Worm (Caenorhabditis elegans) whole organism, young adult: Measurements from ENCODE around the gene pals-16.

Experiments
- B0019.2 ChIP-seq: fragments of 200-800 bp; sonication (Bioruptor generic); conservative IDR thresholded peaks from 2 replicates; pipeline ENCODE4 v1.3.6; 2022; ENCODE audit warnings: missing genetic modification reagents, missing genetic modification characterization, missing compliant biosample characterization
- B0035.1 ChIP-seq: sonication (generic microtip); optimal IDR thresholded peaks from 2 replicates; lab custom pipeline; 2016; ENCODE audit warnings: missing genetic modification characterization, mild to moderate bottlenecking, missing compliant biosample characterization, missing genotype, missing genetic modification reagents
- D2030.7 ChIP-seq: fragments of 200-800 bp; sonication (Bioruptor generic); IDR thresholded peaks from 2 replicates; pipeline ENCODE4 v1.3.6; 2022; ENCODE audit warnings: missing genetic modification reagents, missing genetic modification characterization, missing compliant biosample characterization
- F39B2.1 ChIP-seq: fragments of 200-800 bp; sonication (Bioruptor generic); IDR thresholded peaks from 2 replicates; pipeline ENCODE4 v1.3.6; 2022; ENCODE audit warnings: missing genetic modification reagents, missing genetic modification characterization, missing compliant biosample characterization
- F52B5.7 ChIP-seq: sonication (generic microtip); optimal IDR thresholded peaks from 2 replicates; lab custom pipeline; 2016; ENCODE audit warnings: mild to moderate bottlenecking, missing genetic modification characterization, missing compliant biosample characterization
- F57A8.1 ChIP-seq: fragments of 200-800 bp; sonication (Bioruptor generic); optimal IDR thresholded peaks from 2 replicates; lab custom pipeline; 2018; ENCODE audit warnings: mild to moderate bottlenecking, missing genetic modification characterization, moderate library complexity, missing compliant biosample characterization
- K11D2.4 ChIP-seq: fragments of 200-800 bp; sonication (Bioruptor generic); IDR thresholded peaks from 2 replicates; pipeline ENCODE4 v1.3.6; 2022; ENCODE audit warnings: missing genetic modification reagents, missing genetic modification characterization, missing compliant biosample characterization
- T07F8.4 ChIP-seq: sonication (generic microtip); optimal IDR thresholded peaks from 2 replicates; lab custom pipeline; 2016; ENCODE audit warnings: mild to moderate bottlenecking, missing genetic modification characterization, moderate library complexity, missing compliant biosample characterization
- T26A5.8 ChIP-seq: sonication (generic microtip); optimal IDR thresholded peaks from 2 replicates; lab custom pipeline; 2016; ENCODE audit warnings: missing genetic modification characterization, missing compliant biosample characterization
- akir-1 ChIP-seq: fragments of 200-800 bp; sonication (Bioruptor generic); optimal IDR thresholded peaks from 2 replicates; lab custom pipeline; 2018; ENCODE audit warnings: mild to moderate bottlenecking, missing genetic modification characterization, moderate library complexity, missing compliant biosample characterization
- atf-7 ChIP-seq: sonication (generic microtip); optimal IDR thresholded peaks from 2 replicates; lab custom pipeline; 2017; ENCODE audit warnings: mild to moderate bottlenecking, missing genetic modification characterization, missing compliant biosample characterization
- attf-5 ChIP-seq: fragments of 200-800 bp; sonication (Bioruptor generic); optimal IDR thresholded peaks from 2 replicates; lab custom pipeline; 2018; ENCODE audit warnings: mild to moderate bottlenecking, missing genetic modification characterization, missing compliant biosample characterization
- attf-6 ChIP-seq: fragments of 200-800 bp; sonication (Bioruptor generic); IDR thresholded peaks from 2 replicates; pipeline ENCODE4 v1.3.6; 2022; ENCODE audit warnings: missing genetic modification reagents, missing genetic modification characterization, missing compliant biosample characterization
- ccch-3 ChIP-seq: fragments of 200-800 bp; sonication (Bioruptor generic); optimal IDR thresholded peaks from 2 replicates; lab custom pipeline; 2018; ENCODE audit warnings: mild to moderate bottlenecking, missing genetic modification characterization, missing compliant biosample characterization
- egl-44 ChIP-seq: fragments of 200-800 bp; sonication (Bioruptor generic); IDR thresholded peaks from 2 replicates; pipeline ENCODE4 v1.3.6; 2022; ENCODE audit warnings: missing genetic modification reagents, missing genetic modification characterization, missing compliant biosample characterization
- egrh-3 ChIP-seq: fragments of 200-800 bp; sonication (Bioruptor generic); IDR thresholded peaks from 2 replicates; pipeline ENCODE4 v1.3.6; 2022; ENCODE audit warnings: missing genetic modification reagents, missing genetic modification characterization, missing compliant biosample characterization
- him-1 ChIP-seq: sonication (generic microtip); optimal IDR thresholded peaks from 2 replicates; lab custom pipeline; 2016; ENCODE audit warnings: missing genotype, missing genetic modification reagents, missing genetic modification characterization, missing compliant biosample characterization
- hsf-1 ChIP-seq: fragments of 200-800 bp; sonication (Bioruptor generic); IDR thresholded peaks from 2 replicates; pipeline ENCODE4 v1.3.6; 2022; ENCODE audit warnings: missing genetic modification reagents, missing genetic modification characterization, missing compliant biosample characterization
- lag-1 ChIP-seq: fragments of 200-800 bp; sonication (Bioruptor generic); IDR thresholded peaks from 2 replicates; pipeline ENCODE4 v1.3.6; 2022; ENCODE audit warnings: missing genetic modification reagents, missing genetic modification characterization, missing compliant biosample characterization
- let-607 ChIP-seq, 2 experiments: fragments of 200-800 bp in 1 of 2; sonication (Bioruptor generic) in 1 of 2; sonication (generic microtip) in 1 of 2; optimal IDR thresholded peaks; 2 replicates each; lab custom pipeline; 2016 to 2018; ENCODE audit warnings: mild to moderate bottlenecking in 2 of 2, missing compliant biosample characterization in 2 of 2, missing genetic modification characterization in 2 of 2, moderate library complexity in 2 of 2, missing genotype in 1 of 2
- lin-26 ChIP-seq: fragments of 200-800 bp; sonication (Bioruptor generic); IDR thresholded peaks from 2 replicates; pipeline ENCODE4 v1.3.6; 2022; ENCODE audit warnings: missing genetic modification reagents, missing genetic modification characterization, missing compliant biosample characterization
- mcd-1 ChIP-seq: fragments of 200-800 bp; sonication (Bioruptor generic); IDR thresholded peaks from 2 replicates; pipeline ENCODE4 v1.3.6; 2022; ENCODE audit warnings: missing genetic modification reagents, missing genetic modification characterization, missing compliant biosample characterization
- nfya-2 ChIP-seq: fragments of 200-800 bp; sonication (Bioruptor generic); IDR thresholded peaks from 2 replicates; pipeline ENCODE4 v1.3.6; 2022; ENCODE audit warnings: missing genetic modification reagents, missing genetic modification characterization, missing compliant biosample characterization
- nfyb-1 ChIP-seq: fragments of 200-800 bp; sonication (Bioruptor generic); IDR thresholded peaks from 2 replicates; pipeline ENCODE4 v1.3.6; 2022; ENCODE audit warnings: missing genetic modification reagents, missing genetic modification characterization, missing compliant biosample characterization
- nhr-80 ChIP-seq: sonication (generic microtip); optimal IDR thresholded peaks from 2 replicates; lab custom pipeline; 2016; ENCODE audit warnings: missing genetic modification characterization, missing compliant biosample characterization
- sdz-38 ChIP-seq: sonication (generic microtip); optimal IDR thresholded peaks from 2 replicates; lab custom pipeline; 2016; ENCODE audit warnings: missing genotype, missing genetic modification characterization, missing compliant biosample characterization
- snpc-4 ChIP-seq, 5 experiments: fragments of 150-350 bp in 1 of 5; sonication (generic microtip) in 4 of 5; optimal IDR thresholded peaks; 2 replicates each; lab custom pipeline; 2014 to 2018; ENCODE audit warnings: missing genetic modification characterization in 5 of 5, missing biosample characterization in 3 of 5, antibody characterized with exemption in 2 of 5, mild to moderate bottlenecking in 2 of 5, missing compliant biosample characterization in 2 of 5, missing genotype in 2 of 5, moderate library complexity in 2 of 5, missing genetic modification reagents in 1 of 5
- somi-1 ChIP-seq: fragments of 200-800 bp; sonication (Bioruptor generic); optimal IDR thresholded peaks from 2 replicates; lab custom pipeline; 2018; ENCODE audit warnings: mild to moderate bottlenecking, missing genetic modification characterization, missing compliant biosample characterization
- sptf-2 ChIP-seq: fragments of 200-800 bp; sonication (Bioruptor generic); optimal IDR thresholded peaks from 2 replicates; lab custom pipeline; 2018; ENCODE audit warnings: mild to moderate bottlenecking, missing genetic modification characterization, missing compliant biosample characterization
- tbx-9 ChIP-seq: sonication (generic microtip); optimal IDR thresholded peaks from 2 replicates; lab custom pipeline; 2016; ENCODE audit warnings: borderline replicate concordance, missing genetic modification characterization, inconsistent platforms, missing compliant biosample characterization
- zim-3 ChIP-seq: sonication (generic microtip); optimal IDR thresholded peaks from 2 replicates; lab custom pipeline; 2017; ENCODE audit warnings: mild to moderate bottlenecking, missing genetic modification characterization, moderate library complexity, missing compliant biosample characterization

pals-16 gene

DNA sequence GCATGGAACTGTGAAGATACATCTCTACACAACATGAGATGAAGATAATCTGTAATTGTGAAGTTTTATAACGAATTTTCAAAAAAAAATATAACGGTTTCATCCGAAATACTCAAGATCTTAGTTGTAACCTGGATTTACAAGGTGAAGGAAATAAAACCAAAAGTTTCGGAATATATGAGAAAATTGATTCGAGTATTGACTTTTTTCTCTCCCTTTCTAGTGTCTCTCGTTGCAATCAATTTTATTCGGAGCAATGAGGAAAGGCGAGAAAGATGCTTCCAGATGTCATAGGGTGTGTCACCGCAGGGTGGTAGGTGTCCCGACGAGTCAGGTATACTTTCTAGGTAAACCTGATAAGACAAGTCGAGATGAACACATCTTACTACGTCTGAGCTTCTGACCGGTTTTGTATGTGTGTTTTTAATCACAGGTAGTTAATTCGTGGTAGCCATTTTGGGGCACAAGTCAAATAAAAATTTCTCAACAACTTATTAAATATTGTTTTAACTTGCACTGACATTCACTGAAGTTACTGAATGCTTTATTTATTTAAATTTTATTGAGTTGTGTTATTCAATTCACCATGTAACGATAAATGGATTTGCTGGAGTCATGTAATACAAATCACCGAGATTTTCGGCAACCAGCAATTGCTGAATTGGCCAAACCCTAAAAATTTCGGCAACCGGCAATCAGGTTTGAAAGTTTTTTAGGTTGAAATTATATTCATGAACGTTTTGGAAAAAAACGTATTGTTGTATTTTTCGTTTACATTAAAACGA, 11.3 kb upstream of the pals-16 start, which contains the start of gene pals-20:
Gene pals-20, minus strand, starts transcription at position 51 of the 785 bp plus-strand sequence.
- no peak for TF ChIP-seq attf-5 (GFP tag; lab: Kevin White, UChicago)
- TF ChIP-seq nhr-80 (tag; lab: Kevin White, UChicago), result peak; percentile 48

- TF ChIP-seq mcd-1, result no peak
- peak; percentile 78 for TF ChIP-seq nhr-80 (tag; lab: Kevin White, UChicago)
Measured at ce11 chrIII:1389988-1390387, 9.8 kb upstream of the pals-16 start.

ce11 chrIII:1391752-1392151, 8.0 kb upstream of the pals-16 start, which contains the start of gene pals-17:
pals-17 (minus strand) TSS chrIII:1391852.
- TF ChIP-seq sdz-38 (tag; lab: Kevin White, UChicago) (no peak), B0035.1 (no peak), F52B5.7 (tag; lab: Kevin White, UChicago) (no peak), snpc-4 (GFP tag; optimal IDR thresholded peaks at IDR 0.05; lab: Kevin White, UChicago) (no peak), snpc-4 (tag; optimal IDR thresholded peaks at IDR 0.05; lab: Kevin White, UChicago) (no peak), egl-44 (GFP tag; lab: Robert Waterston, UW) (no peak), F57A8.1 (GFP tag; lab: Kevin White, UChicago) (no peak), attf-6 (GFP tag; lab: Robert Waterston, UW) (no peak), hsf-1 (GFP tag; lab: Robert Waterston, UW) (no peak), egrh-3 (GFP tag; lab: Robert Waterston, UW) (no peak), ccch-3 (GFP tag; lab: Kevin White, UChicago) (no peak), D2030.7 (GFP tag; lab: Robert Waterston, UW) (no peak), F39B2.1 (no peak), him-1 (tag; lab: Kevin White, UChicago) (no peak), somi-1 (GFP tag; lab: Kevin White, UChicago) (no peak), sptf-2 (GFP tag; lab: Kevin White, UChicago) (no peak), T26A5.8 (tag; lab: Kevin White, UChicago) (no peak), K11D2.4 (no peak), B0019.2 (GFP tag; lab: Robert Waterston, UW) (no peak), nfya-2 (no peak), zim-3 (tag; lab: Kevin White, UChicago) (no peak)

DNA sequence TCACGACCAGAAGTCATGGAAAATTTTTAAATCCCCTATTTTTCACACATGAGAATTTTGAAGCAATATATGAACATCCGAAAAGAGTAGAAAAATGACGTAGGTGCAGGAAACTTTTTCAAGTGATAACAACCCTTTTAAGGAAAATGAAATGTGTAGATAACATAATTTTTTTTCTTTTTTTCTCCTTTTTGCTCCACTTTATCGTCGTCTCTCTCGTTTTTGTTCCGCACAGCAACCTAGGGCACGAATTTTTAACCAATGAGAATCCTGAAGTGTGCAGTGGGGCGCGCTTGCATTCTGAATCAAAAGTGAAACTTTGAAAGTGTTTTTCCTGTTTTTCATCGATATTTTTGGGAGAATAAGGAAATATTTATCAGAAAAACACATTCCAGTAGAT, 7.0 kb upstream of the pals-16 start:
- TF ChIP-seq atf-7 (tag; lab: Kevin White, UChicago) (peak; percentile 52), nhr-80 (tag; lab: Kevin White, UChicago) (peak; percentile 94), nfyb-1 (GFP tag; lab: Robert Waterston, UW) (peak; percentile 38; the same call in 1 of the 2 replicates), tbx-9 (tag; lab: Kevin White, UChicago) (no peak), lag-1 (GFP tag; lab: Robert Waterston, UW) (no peak), let-607 (tag; optimal IDR thresholded peaks at IDR 0.05; lab: Kevin White, UChicago) (peak in 1 of 2 experiments; percentile 40), mcd-1 (peak; percentile 80), akir-1 (GFP tag; lab: Kevin White, UChicago) (no peak), egrh-3 (GFP tag; lab: Robert Waterston, UW) (no peak)

- no peak for TF ChIP-seq T07F8.4
- no peak for TF ChIP-seq lin-26 (GFP tag; lab: Robert Waterston, UW)
- peak; percentile 67 for TF ChIP-seq nhr-80 (tag; lab: Kevin White, UChicago)
- TF ChIP-seq, all 124 proteins: peak for 1
Measured at ce11 chrIII:1395355-1395754, 4.4 kb upstream of the pals-16 start.
